Worm (Caenorhabditis elegans) whole organism, L3 larva: ENCODE measurements around the gene C01G12.3.

ENCODE experiments used
- R02D3.7 ChIP-seq: fragments of 150-350 bp; optimal IDR thresholded peaks from 2 replicates; lab custom pipeline; 2014; ENCODE audit warnings: missing biosample characterization, missing genetic modification characterization
- ceh-28 ChIP-seq: fragments of 150-350 bp; optimal IDR thresholded peaks from 2 replicates; lab custom pipeline; 2014; ENCODE audit warnings: missing biosample characterization, missing genetic modification reagents, missing genetic modification characterization
- daf-12 ChIP-seq: fragments of 150-350 bp; optimal IDR thresholded peaks from 2 replicates; lab custom pipeline; 2014; ENCODE audit warnings: missing biosample characterization, missing genetic modification reagents, missing genetic modification characterization
- fos-1 ChIP-seq: fragments of 150-350 bp; optimal IDR thresholded peaks from 2 replicates; lab custom pipeline; 2014; ENCODE audit warnings: missing biosample characterization, missing genetic modification characterization
- mml-1 ChIP-seq: fragments of 150-350 bp; sonication (generic microtip); optimal IDR thresholded peaks from 3 replicates; lab custom pipeline; 2014; ENCODE audit warnings: missing biosample characterization, missing genetic modification characterization
- nfya-1 ChIP-seq: sonication (generic microtip); optimal IDR thresholded peaks from 2 replicates; lab custom pipeline; 2017; ENCODE audit warnings: missing genetic modification characterization, mild to moderate bottlenecking, missing compliant biosample characterization, antibody characterized with exemption, moderate library complexity; ENCODE audit not compliant: insufficient read depth
- nhr-12 ChIP-seq: fragments of 150-350 bp; optimal IDR thresholded peaks from 2 replicates; lab custom pipeline; 2014; ENCODE audit warnings: missing biosample characterization, missing genetic modification characterization
- nhr-237 ChIP-seq: fragments of 150-350 bp; optimal IDR thresholded peaks from 2 replicates; lab custom pipeline; 2014; ENCODE audit warnings: missing biosample characterization, missing genetic modification characterization
- nhr-28 ChIP-seq: fragments of 150-350 bp; optimal IDR thresholded peaks from 2 replicates; lab custom pipeline; 2014; ENCODE audit warnings: missing biosample characterization, missing genetic modification characterization
- sea-2 ChIP-seq: fragments of 150-350 bp; sonication (generic microtip); optimal IDR thresholded peaks from 4 replicates; lab custom pipeline; 2014; ENCODE audit warnings: missing biosample characterization, missing genetic modification reagents, missing genetic modification characterization
- snpc-4 ChIP-seq: fragments of 150-350 bp; optimal IDR thresholded peaks from 2 replicates; lab custom pipeline; 2014; ENCODE audit warnings: missing biosample characterization, missing genetic modification characterization
- tbx-2 ChIP-seq: sonication (generic microtip); optimal IDR thresholded peaks from 2 replicates; lab custom pipeline; 2016; ENCODE audit warnings: mild to moderate bottlenecking, missing genetic modification characterization, missing compliant biosample characterization
- unc-62 ChIP-seq: fragments of 150-350 bp; sonication (generic microtip); optimal IDR thresholded peaks from 4 replicates; lab custom pipeline; 2014; ENCODE audit warnings: missing biosample characterization, missing genetic modification reagents, missing genetic modification characterization

ce11 chrII:14540551-14540950 lies 41.6 kb downstream of the C01G12.3 start:
- TF ChIP-seq unc-62 (GFP tag; lab: Kevin White, UChicago) (no peak), R02D3.7 (tag; lab: Kevin White, UChicago) (no peak), nhr-12 (tag; lab: Kevin White, UChicago) (no peak), nhr-28 (no peak), nfya-1 (tag; lab: Kevin White, UChicago) (no peak), nhr-237 (tag; lab: Kevin White, UChicago) (no peak), daf-12 (tag; lab: Kevin White, UChicago) (no peak), mml-1 (tag; lab: Kevin White, UChicago) (no peak), fos-1 (tag; lab: Kevin White, UChicago) (no peak), snpc-4 (tag; lab: Kevin White, UChicago) (no peak), ceh-28 (tag; lab: Kevin White, UChicago) (no peak), sea-2 (no peak), tbx-2 (no peak)
